Fruit fly (Drosophila melanogaster) whole organism: Measurements from ENCODE around the gene Syp.

Experiments
- CG8478 ChIP-seq: fragments of >200 bp; optimal IDR thresholded peaks from 2 replicates; lab custom pipeline; 2018; ENCODE audit warnings: inconsistent platforms
- Dll ChIP-seq: fragments of >200 bp; optimal IDR thresholded peaks from 2 replicates; lab custom pipeline; 2017
- EcR ChIP-seq, 2 experiments: fragments of >200 bp; optimal IDR thresholded peaks; 2 replicates each; lab custom pipeline; 2017; ENCODE audit warnings: missing biosample characterization in 2 of 2, missing genetic modification characterization in 2 of 2, missing genetic modification reagents in 2 of 2
- pan ChIP-seq: fragments of >200 bp; optimal IDR thresholded peaks from 2 replicates; lab custom pipeline; 2017
- psq ChIP-seq: fragments of >200 bp; optimal IDR thresholded peaks from 2 replicates; lab custom pipeline; 2017
- usp ChIP-seq: fragments of >200 bp; optimal IDR thresholded peaks from 2 replicates; lab custom pipeline; 2017; ENCODE audit warnings: missing biosample characterization, missing genetic modification characterization, mixed read lengths

Syp gene

DNA sequence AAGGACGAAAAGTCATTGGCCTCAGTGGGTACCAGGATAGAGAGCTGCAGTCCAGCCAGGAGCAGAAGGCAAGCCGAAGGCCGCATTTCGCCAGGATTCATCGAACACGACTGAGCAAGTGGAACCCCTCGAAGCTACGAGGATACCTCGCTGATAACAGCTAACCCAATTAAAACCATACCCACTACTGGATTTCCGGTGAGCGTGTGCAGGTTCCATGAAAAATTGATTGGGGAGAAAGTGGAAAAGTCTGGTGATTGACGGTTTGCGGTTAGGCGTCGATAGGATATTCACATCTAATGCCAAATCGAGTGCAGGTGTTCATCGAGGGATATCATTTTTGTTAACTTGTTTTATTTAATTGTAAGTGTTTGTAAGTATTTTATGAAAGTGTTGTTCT is 103.3 kb downstream of the Syp start, which contains the start of gene Ir93a:
Ir93a (minus strand) TSS at position 101 of the 400 bp plus-strand sequence.
- TF ChIP-seq usp (GFP tag; lab: Kevin White, UChicago) (no peak), Dll (no peak), pan (lab: Kevin White, UChicago) (no peak), EcR (GFP tag; optimal IDR thresholded peaks at IDR 0.05; lab: Kevin White, UChicago) (no peak), psq (no peak), CG8478 (lab: Kevin White, UChicago) (no peak)
